Worm (Caenorhabditis elegans) whole organism, late embryonic: ENCODE measurements around the gene dsb-1.

Experiments used
- elt-2 ChIP-seq: sonication (generic microtip); optimal IDR thresholded peaks from 2 replicates; lab custom pipeline; 2016; ENCODE audit warnings: missing genetic modification reagents, missing genetic modification characterization, missing compliant biosample characterization
- hlh-8 ChIP-seq: sonication (generic microtip); optimal IDR thresholded peaks from 2 replicates; lab custom pipeline; 2016; ENCODE audit warnings: missing genotype, missing genetic modification characterization, missing compliant biosample characterization

ce11 chrIV:12435442-12435841, 26.7 kb downstream of the dsb-1 start, which contains the start of gene irg-4:
- TF ChIP-seq hlh-8 (no peak), elt-2 (tag; lab: Kevin White, UChicago) (peak; percentile 77)
